Worm (Caenorhabditis elegans) whole organism, midembryonic: ENCODE results near the gene hlh-34.

ENCODE experiments used
- T22C8.4 ChIP-seq: fragments of 200-800 bp; sonication (Bioruptor generic); IDR thresholded peaks from 2 replicates; pipeline ENCODE4 v1.3.6; 2022; ENCODE audit warnings: missing genetic modification characterization, missing compliant biosample characterization
- cog-1 ChIP-seq: sonication (generic microtip); optimal IDR thresholded peaks from 2 replicates; lab custom pipeline; 2016; ENCODE audit warnings: missing genetic modification characterization, missing compliant biosample characterization
- flt-1 ChIP-seq: fragments of 200-800 bp; sonication (Bioruptor generic); IDR thresholded peaks from 2 replicates; pipeline ENCODE4 v1.3.6; 2022; ENCODE audit warnings: missing genetic modification characterization, missing compliant biosample characterization
- med-1 ChIP-seq: sonication (generic microtip); optimal IDR thresholded peaks from 2 replicates; lab custom pipeline; 2017; ENCODE audit warnings: missing genetic modification characterization, mild to moderate bottlenecking, missing compliant biosample characterization, antibody characterized with exemption, missing genetic modification reagents; ENCODE audit not compliant: insufficient read depth
- ref-1 ChIP-seq: fragments of 200-800 bp; sonication (Bioruptor generic); conservative IDR thresholded peaks from 2 replicates; pipeline ENCODE4 v1.3.6; 2022; ENCODE audit warnings: missing genetic modification reagents, missing genetic modification characterization, missing compliant biosample characterization
- ztf-29 ChIP-seq: fragments of 200-800 bp; sonication (Bioruptor generic); IDR thresholded peaks from 2 replicates; pipeline ENCODE4 v1.3.6; 2022; ENCODE audit warnings: missing genetic modification reagents, missing genetic modification characterization, missing compliant biosample characterization

ce11 chrV:13753481-13753880 is 46.3 kb upstream of the hlh-34 start, which contains the start of gene F20G2.1:
- TF ChIP-seq T22C8.4 (GFP tag; lab: Robert Waterston, UW) (no peak), ref-1 (GFP tag; lab: Robert Waterston, UW) (no peak), flt-1 (GFP tag; lab: Robert Waterston, UW) (no peak), ztf-29 (GFP tag; lab: Robert Waterston, UW) (no peak), cog-1 (tag; lab: Kevin White, UChicago) (no peak), med-1 (GFP tag; lab: Kevin White, UChicago) (no peak)
